Worm (Caenorhabditis elegans): Measurements from ENCODE around the gene srlf-10.
A peak's percentile ranks its signal among the peaks of the same experiment; 100 is the strongest.
"Not testable (repeated sequence)": the region's sequence is repeated elsewhere in the genome, so short reads cannot be mapped to it uniquely, and the experiment has no call there.

Gene srlf-10

DNA sequence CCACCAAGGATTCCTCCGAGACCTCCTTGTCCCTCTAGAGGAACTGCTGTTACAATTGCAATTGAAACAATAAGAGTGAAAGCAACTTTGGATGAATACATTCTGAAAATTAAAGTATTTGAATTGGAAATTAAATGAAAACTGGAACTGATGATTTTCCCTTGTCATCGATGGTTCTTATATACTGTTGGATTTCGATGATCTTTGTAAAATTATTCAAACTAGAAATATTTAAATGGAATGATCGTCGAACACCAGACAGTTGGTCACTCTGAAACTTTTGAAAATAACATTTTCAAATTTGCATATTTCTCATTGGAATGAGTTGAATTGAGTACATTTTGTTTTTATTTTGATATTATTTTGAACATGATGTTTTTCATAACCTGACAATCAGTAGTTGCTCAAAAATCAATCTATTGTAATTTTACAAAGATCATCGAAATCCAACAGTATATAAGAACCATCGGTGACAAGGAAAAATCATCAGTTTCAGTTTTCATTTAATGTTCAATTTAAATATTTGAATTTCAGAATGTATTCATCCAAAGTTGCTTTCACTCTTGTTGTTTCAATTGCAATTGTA lies at the start of gene srlf-10, which contains the start of gene srlf-9:
Gene srlf-10 (plus strand): TSS at position 536 of the 586 bp plus-strand sequence.
Gene srlf-9 (minus strand): TSS at position 101 of the 586 bp plus-strand sequence.
- not testable (repeated sequence) for TF ChIP-seq hmg-4 (GFP tag; optimal IDR thresholded peaks at IDR 0.05); sea-1 (GFP tag; conservative IDR thresholded peaks at IDR 0.05); ets-7 (tag; optimal IDR thresholded peaks at IDR 0.05)

DNA sequence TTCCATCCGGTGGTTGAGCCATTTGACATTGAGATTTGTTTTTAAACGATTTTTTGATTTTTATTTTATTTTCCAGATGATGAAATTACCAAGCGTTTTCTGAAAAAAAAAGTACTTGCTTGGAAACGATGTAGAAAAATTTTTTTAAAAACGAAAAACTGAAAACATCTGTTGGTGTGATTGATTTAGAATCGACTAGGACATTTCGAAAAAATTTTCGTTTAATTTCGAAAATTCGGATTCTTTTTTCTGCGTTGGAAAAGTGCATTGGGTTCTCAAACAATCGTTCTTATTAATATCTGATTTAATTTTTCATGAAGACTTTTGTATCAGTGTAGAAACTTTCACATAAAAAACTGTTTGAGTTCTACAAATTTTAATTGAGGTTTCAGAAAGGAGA lies 42.8 kb upstream of the srlf-10 start, which contains the start of gene F53A2.9:
Gene F53A2.9 (minus strand): TSS at position 101 of the 400 bp plus-strand sequence.
- TF ChIP-seq ceh-13 (GFP tag; optimal IDR thresholded peaks at IDR 0.05) (no peak), aly-1 (tag; optimal IDR thresholded peaks at IDR 0.05) (no peak), tra-4 (tag; optimal IDR thresholded peaks at IDR 0.05) (no peak), hmg-4 (GFP tag; optimal IDR thresholded peaks at IDR 0.05) (no peak), ceh-36 (tag; optimal IDR thresholded peaks at IDR 0.05) (no peak), tbx-11 (GFP tag; IDR thresholded peaks at IDR 0.05) (no peak), F13C5.2 (tag; optimal IDR thresholded peaks at IDR 0.05) (no peak), B0310.2 (tag; optimal IDR thresholded peaks at IDR 0.05) (no peak), hmbx-1 (tag; optimal IDR thresholded peaks at IDR 0.05) (no peak), pes-1 (GFP tag; IDR thresholded peaks at IDR 0.05) (no peak)

DNA sequence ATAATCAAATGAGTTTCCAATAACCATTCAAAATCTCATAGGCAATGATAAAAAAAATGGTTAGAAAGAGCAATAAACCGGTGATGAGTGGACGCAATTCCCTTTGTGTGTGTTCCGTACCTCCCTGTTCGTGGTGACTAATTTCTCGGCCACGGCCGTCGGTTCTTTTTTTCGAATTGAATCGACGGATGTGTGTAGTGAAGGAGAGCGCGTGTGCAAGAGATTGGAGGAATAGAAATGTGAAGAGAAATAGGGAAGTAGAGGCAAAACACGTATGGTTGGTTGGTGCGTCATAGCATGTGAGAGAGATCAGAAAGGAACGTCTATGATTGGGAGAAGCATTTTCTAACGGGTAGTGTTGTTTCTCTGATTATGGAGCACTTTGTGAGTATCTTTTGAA lies 42.2 kb upstream of the srlf-10 start:
- peak; percentile 19; the same call in 1 of the 2 replicates for TF ChIP-seq tbx-37 (GFP tag; conservative IDR thresholded peaks at IDR 0.05)
- peak; percentile 50 for TF ChIP-seq hmg-4 (GFP tag; optimal IDR thresholded peaks at IDR 0.05)
- peak; percentile 25 for TF ChIP-seq F13C5.2 (tag; optimal IDR thresholded peaks at IDR 0.05)
- TF ChIP-seq flt-1 (GFP tag; IDR thresholded peaks at IDR 0.05): no peak

DNA sequence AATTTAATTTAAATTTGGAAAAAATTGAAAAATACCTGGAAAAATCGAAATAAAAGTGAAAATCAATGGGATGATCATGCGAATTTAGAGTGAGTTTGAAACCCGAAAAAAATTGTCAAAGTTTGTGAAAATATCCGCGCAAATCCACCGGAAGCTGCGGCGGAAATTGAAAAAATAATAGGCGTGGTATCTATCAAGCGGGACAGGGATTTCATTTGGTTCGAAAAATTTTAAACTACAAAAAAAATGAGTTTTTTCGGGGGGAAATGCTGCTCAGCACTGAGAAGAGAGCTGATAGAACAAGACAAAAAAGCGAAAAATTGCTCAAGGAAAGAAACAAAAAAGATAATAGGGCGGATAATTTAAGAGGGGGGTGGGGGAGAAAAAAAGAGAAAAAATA lies 31.0 kb upstream of the srlf-10 start, which contains the start of gene T03F6.9:
Gene T03F6.9 (minus strand): TSS at position 101 of the 400 bp plus-strand sequence.
- TF ChIP-seq ceh-36 (tag; optimal IDR thresholded peaks at IDR 0.05): no peak

DNA sequence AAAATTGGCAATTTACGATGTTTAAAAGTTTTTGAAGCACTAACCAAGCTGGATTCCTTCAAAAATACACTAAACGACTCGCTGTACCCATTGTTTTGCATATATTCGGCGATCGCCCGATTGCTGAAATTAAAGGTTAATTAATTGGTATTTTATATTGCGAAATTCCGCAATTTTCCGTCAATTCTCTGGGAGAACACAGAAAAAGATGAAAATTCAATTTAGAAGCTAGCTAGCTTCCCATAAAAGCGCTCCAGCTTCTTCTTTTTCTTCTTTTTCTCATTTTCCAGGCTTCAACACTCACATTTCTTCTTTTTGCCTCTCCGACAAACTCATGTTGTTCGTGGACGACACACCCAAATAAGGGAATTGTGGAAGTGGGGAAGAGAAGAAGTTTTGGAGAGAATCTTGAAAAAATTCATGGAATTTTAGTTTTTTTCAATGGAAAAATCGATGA lies 25.7 kb upstream of the srlf-10 start, which contains the start of gene lis-1:
Gene lis-1 (minus strand): TSS at position 407 of the 457 bp plus-strand sequence.
- TF ChIP-seq sea-1 (GFP tag; conservative IDR thresholded peaks at IDR 0.05) (no peak), tra-4 (tag; optimal IDR thresholded peaks at IDR 0.05) (no peak), ets-7 (tag; optimal IDR thresholded peaks at IDR 0.05) (no peak), ceh-36 (tag; optimal IDR thresholded peaks at IDR 0.05) (no peak), hmbx-1 (tag; optimal IDR thresholded peaks at IDR 0.05) (no peak), F13C5.2 (tag; optimal IDR thresholded peaks at IDR 0.05) (no peak), aly-1 (tag; optimal IDR thresholded peaks at IDR 0.05) (no peak), B0310.2 (tag; optimal IDR thresholded peaks at IDR 0.05) (no peak), tbx-37 (GFP tag; conservative IDR thresholded peaks at IDR 0.05) (no peak), flt-1 (GFP tag; IDR thresholded peaks at IDR 0.05) (no peak), tbx-11 (GFP tag; IDR thresholded peaks at IDR 0.05) (no peak), hmg-4 (GFP tag; optimal IDR thresholded peaks at IDR 0.05) (no peak), pes-1 (GFP tag; IDR thresholded peaks at IDR 0.05) (no peak), hnd-1 (tag; optimal IDR thresholded peaks at IDR 0.05) (no peak)

DNA sequence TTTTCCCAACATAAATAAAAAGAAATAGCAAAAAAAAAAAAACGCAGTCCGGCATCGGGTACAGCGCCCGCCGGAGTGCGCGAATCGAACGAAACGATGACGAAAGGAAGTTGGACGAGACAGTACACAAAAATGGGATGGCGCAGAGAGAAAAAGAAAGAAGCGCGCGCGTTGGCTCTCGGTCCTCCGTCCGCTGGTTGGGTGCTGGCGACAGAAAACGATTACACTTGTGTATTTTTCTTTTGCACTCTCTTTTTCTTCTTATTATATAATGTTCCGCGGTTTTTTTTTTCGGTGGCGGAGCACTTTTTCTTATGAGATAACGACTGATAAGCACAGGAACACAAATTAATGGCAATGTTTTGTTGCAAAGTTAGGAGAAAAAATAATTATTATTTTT lies 24.8 kb upstream of the srlf-10 start:
- TF ChIP-seq F13C5.2 (tag; optimal IDR thresholded peaks at IDR 0.05) (peak; percentile 1), pes-1 (GFP tag; IDR thresholded peaks at IDR 0.05) (no peak)

DNA sequence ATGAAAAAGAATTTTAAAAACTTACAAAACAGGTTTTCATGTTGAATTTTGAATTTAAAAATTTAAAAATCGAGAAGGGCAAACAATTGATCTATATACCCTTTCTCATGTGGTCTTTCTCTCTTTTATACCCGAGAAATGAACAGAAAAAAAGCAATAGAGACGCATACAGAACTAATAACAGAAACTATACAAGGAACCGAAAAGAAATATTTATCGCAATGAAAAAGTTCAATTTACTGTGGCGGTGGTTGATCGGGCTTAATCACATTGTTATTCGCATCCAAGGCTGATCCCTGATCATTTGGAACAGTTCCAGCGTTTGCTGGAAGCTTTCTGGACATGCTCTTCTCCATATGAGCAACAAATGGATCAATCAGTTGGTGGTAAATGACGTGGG lies 23.8 kb upstream of the srlf-10 start, which contains the start of gene T03F6.10:
Gene T03F6.10 (minus strand): TSS at position 101 of the 400 bp plus-strand sequence.
- TF ChIP-seq ceh-13 (GFP tag; optimal IDR thresholded peaks at IDR 0.05): no peak
- TF ChIP-seq ceh-36 (tag; optimal IDR thresholded peaks at IDR 0.05): no peak

DNA sequence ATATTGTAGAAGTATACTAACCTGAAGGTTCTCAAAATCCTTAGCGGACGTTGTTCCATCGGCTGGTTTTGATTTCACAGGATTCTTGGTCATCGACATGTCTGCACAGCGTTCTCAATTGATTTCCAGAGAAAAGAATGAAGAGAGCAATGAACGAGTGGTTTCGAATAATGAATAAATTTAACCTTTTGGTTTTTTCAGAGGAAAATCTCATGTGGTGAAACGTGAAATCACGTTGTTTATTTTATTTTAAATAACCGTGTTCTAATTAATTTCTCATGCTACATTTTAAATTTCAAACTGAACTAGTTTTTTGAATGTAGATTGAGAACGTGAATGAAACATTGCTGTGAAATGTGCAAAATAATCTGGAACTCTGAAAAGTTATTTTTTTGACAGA lies 21.8 kb upstream of the srlf-10 start, which contains the start of gene T03F6.6:
Gene T03F6.6 (minus strand): TSS at position 101 of the 400 bp plus-strand sequence.
- TF ChIP-seq ceh-13 (GFP tag; optimal IDR thresholded peaks at IDR 0.05) (no peak), aly-1 (tag; optimal IDR thresholded peaks at IDR 0.05) (no peak), ceh-36 (tag; optimal IDR thresholded peaks at IDR 0.05) (no peak), B0310.2 (tag; optimal IDR thresholded peaks at IDR 0.05) (no peak), ama-1 (optimal IDR thresholded peaks at IDR 0.05) (no peak), tbx-11 (GFP tag; IDR thresholded peaks at IDR 0.05) (no peak), F13C5.2 (tag; optimal IDR thresholded peaks at IDR 0.05) (no peak), scrt-1 (GFP tag; IDR thresholded peaks at IDR 0.05) (no peak), tra-4 (tag; optimal IDR thresholded peaks at IDR 0.05) (no peak), pes-1 (GFP tag; IDR thresholded peaks at IDR 0.05) (no peak), sea-1 (GFP tag; conservative IDR thresholded peaks at IDR 0.05) (no peak), tbx-37 (GFP tag; conservative IDR thresholded peaks at IDR 0.05) (no peak), hmg-4 (GFP tag; optimal IDR thresholded peaks at IDR 0.05) (no peak), hmbx-1 (tag; optimal IDR thresholded peaks at IDR 0.05) (no peak), ets-7 (tag; optimal IDR thresholded peaks at IDR 0.05) (no peak), flt-1 (GFP tag; IDR thresholded peaks at IDR 0.05) (no peak)

DNA sequence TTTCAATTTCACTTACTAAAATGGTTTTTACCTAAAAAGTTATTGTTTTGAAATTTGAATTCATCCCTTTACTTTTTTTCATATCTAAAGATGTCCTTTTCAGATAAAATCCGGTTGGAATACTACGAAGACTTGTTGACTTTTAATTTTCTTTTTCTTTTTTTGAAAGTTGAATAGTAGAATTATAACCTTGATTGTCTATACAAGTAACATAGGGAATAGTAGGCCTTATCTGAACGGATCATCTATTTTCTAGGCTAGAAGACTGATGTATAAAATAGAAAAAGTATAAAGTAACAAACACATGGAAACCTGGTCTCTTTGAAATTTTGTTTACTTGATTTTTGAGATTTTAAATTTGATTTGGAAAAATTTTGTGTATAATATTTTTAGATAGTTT lies 21.1 kb upstream of the srlf-10 start:
- no peak for TF ChIP-seq ama-1 (optimal IDR thresholded peaks at IDR 0.05)
- no peak for TF ChIP-seq tra-4 (tag; optimal IDR thresholded peaks at IDR 0.05)
- no peak for TF ChIP-seq hnd-1 (tag; optimal IDR thresholded peaks at IDR 0.05)
- no peak for TF ChIP-seq sea-1 (GFP tag; conservative IDR thresholded peaks at IDR 0.05)
- no peak for TF ChIP-seq B0310.2 (tag; optimal IDR thresholded peaks at IDR 0.05)
- no peak for TF ChIP-seq scrt-1 (GFP tag; IDR thresholded peaks at IDR 0.05)
- TF ChIP-seq hmg-4 (GFP tag; optimal IDR thresholded peaks at IDR 0.05): no peak
- TF ChIP-seq aly-1 (tag; optimal IDR thresholded peaks at IDR 0.05): no peak
- no peak for TF ChIP-seq F13C5.2 (tag; optimal IDR thresholded peaks at IDR 0.05)
- no peak for TF ChIP-seq tbx-11 (GFP tag; IDR thresholded peaks at IDR 0.05)
- TF ChIP-seq flt-1 (GFP tag; IDR thresholded peaks at IDR 0.05): no peak
- TF ChIP-seq hmbx-1 (tag; optimal IDR thresholded peaks at IDR 0.05): no peak
- no peak for TF ChIP-seq tbx-37 (GFP tag; conservative IDR thresholded peaks at IDR 0.05)
- no peak for TF ChIP-seq ceh-13 (GFP tag; optimal IDR thresholded peaks at IDR 0.05)
- no peak for TF ChIP-seq ceh-36 (tag; optimal IDR thresholded peaks at IDR 0.05)
- TF ChIP-seq pes-1 (GFP tag; IDR thresholded peaks at IDR 0.05): no peak
- TF ChIP-seq ets-7 (tag; optimal IDR thresholded peaks at IDR 0.05): no peak

Measured in whole organism, early embryonic.